Worm (Caenorhabditis elegans) whole organism, L1 larva: ENCODE measurements around the gene luc-7L.

Source experiments
- C16A3.4 ChIP-seq: fragments of 150-350 bp; optimal IDR thresholded peaks from 2 replicates; lab custom pipeline; 2014; ENCODE audit warnings: missing biosample characterization, missing genetic modification characterization
- F16B12.6 ChIP-seq: fragments of 150-350 bp; optimal IDR thresholded peaks from 2 replicates; lab custom pipeline; 2014; ENCODE audit warnings: missing biosample characterization, missing genetic modification characterization
- Y116A8C.19 ChIP-seq: sonication (generic microtip); optimal IDR thresholded peaks from 2 replicates; lab custom pipeline; 2016; ENCODE audit warnings: missing compliant biosample characterization, missing genetic modification characterization, borderline replicate concordance
- alr-1 ChIP-seq: fragments of 200-800 bp; sonication (Bioruptor generic); optimal IDR thresholded peaks from 2 replicates; lab custom pipeline; 2018; ENCODE audit warnings: borderline replicate concordance, mild to moderate bottlenecking, missing genetic modification characterization, missing compliant biosample characterization
- ceh-63 ChIP-seq: fragments of 200-800 bp; sonication (Bioruptor generic); optimal IDR thresholded peaks from 2 replicates; lab custom pipeline; 2018; ENCODE audit warnings: mild to moderate bottlenecking, missing genetic modification characterization, missing compliant biosample characterization
- ceh-8 ChIP-seq: fragments of 200-800 bp; sonication (Bioruptor generic); optimal IDR thresholded peaks from 2 replicates; lab custom pipeline; 2018; ENCODE audit warnings: mild to moderate bottlenecking, missing genetic modification characterization, moderate library complexity, missing compliant biosample characterization
- ceh-82 ChIP-seq, 3 experiments: fragments of 150-350 bp in 1 of 3; sonication (generic microtip) in 2 of 3; optimal IDR thresholded peaks; 2 replicates each; lab custom pipeline; 2014 to 2017; ENCODE audit warnings: missing biosample characterization in 3 of 3, missing genetic modification characterization in 3 of 3
- egl-13 ChIP-seq: sonication (generic microtip); optimal IDR thresholded peaks from 2 replicates; lab custom pipeline; 2016; ENCODE audit warnings: missing genotype, missing genetic modification reagents, missing genetic modification characterization, missing compliant biosample characterization
- egl-27 ChIP-seq, 2 experiments: fragments of 150-350 bp in 1 of 2; sonication (generic microtip); optimal IDR thresholded peaks; 3 replicates each; lab custom pipeline; 2017 to 2018; ENCODE audit warnings: missing biosample characterization in 2 of 2, missing genetic modification characterization in 2 of 2, missing genetic modification reagents in 2 of 2
- fkh-8 ChIP-seq: sonication (generic microtip); optimal IDR thresholded peaks from 2 replicates; lab custom pipeline; 2016; ENCODE audit warnings: mild to moderate bottlenecking, missing genetic modification characterization, missing compliant biosample characterization
- grh-1 ChIP-seq: fragments of 200-800 bp; sonication (Bioruptor generic); IDR thresholded peaks from 2 replicates; pipeline ENCODE4 v1.3.6; 2022; ENCODE audit warnings: missing genetic modification reagents, missing genetic modification characterization, missing compliant biosample characterization
- hlh-4 ChIP-seq: sonication (generic microtip); optimal IDR thresholded peaks from 2 replicates; lab custom pipeline; 2016; ENCODE audit warnings: mild to moderate bottlenecking, missing genetic modification characterization, missing compliant biosample characterization
- hpl-2 ChIP-seq: fragments of 150-350 bp; optimal IDR thresholded peaks from 2 replicates; lab custom pipeline; 2014; ENCODE audit warnings: missing biosample characterization, missing genetic modification reagents, missing genetic modification characterization
- isw-1 ChIP-seq: fragments of 200-800 bp; sonication (Bioruptor generic); IDR thresholded peaks from 2 replicates; pipeline ENCODE4 v1.3.6; 2022; ENCODE audit warnings: missing genetic modification characterization, missing compliant biosample characterization
- lin-13 ChIP-seq: fragments of 150-350 bp; optimal IDR thresholded peaks from 2 replicates; lab custom pipeline; 2014; ENCODE audit warnings: missing biosample characterization, missing genetic modification reagents, missing genetic modification characterization
- lin-14 ChIP-seq: fragments of 200-800 bp; sonication (Bioruptor generic); optimal IDR thresholded peaks from 2 replicates; lab custom pipeline; 2018; ENCODE audit warnings: mild to moderate bottlenecking, missing genetic modification characterization, moderate library complexity, missing compliant biosample characterization
- lin-15B ChIP-seq: fragments of 150-350 bp; sonication (generic microtip); optimal IDR thresholded peaks from 3 replicates; lab custom pipeline; 2014; ENCODE audit warnings: missing biosample characterization, missing genetic modification characterization
- lsy-2 ChIP-seq, 2 experiments: fragments of 150-350 bp; optimal IDR thresholded peaks; 2 replicates each; lab custom pipeline; 2014; ENCODE audit warnings: missing biosample characterization in 2 of 2, missing genetic modification characterization in 2 of 2
- nhr-12 ChIP-seq: sonication (generic microtip); optimal IDR thresholded peaks from 2 replicates; lab custom pipeline; 2017; ENCODE audit warnings: missing biosample characterization, missing genetic modification characterization
- nhr-20 ChIP-seq: sonication (generic microtip); optimal IDR thresholded peaks from 2 replicates; lab custom pipeline; 2016; ENCODE audit warnings: mild to moderate bottlenecking, missing genetic modification characterization, missing compliant biosample characterization
- nhr-237 ChIP-seq: fragments of 150-350 bp; optimal IDR thresholded peaks from 2 replicates; lab custom pipeline; 2014; ENCODE audit warnings: missing biosample characterization, missing genetic modification characterization
- nhr-28 ChIP-seq: fragments of 150-350 bp; optimal IDR thresholded peaks from 2 replicates; lab custom pipeline; 2014; ENCODE audit warnings: missing biosample characterization, missing genetic modification characterization
- nhr-47 ChIP-seq: sonication (generic microtip); optimal IDR thresholded peaks from 2 replicates; lab custom pipeline; 2016; ENCODE audit warnings: mild to moderate bottlenecking, missing genetic modification characterization, moderate library complexity, missing compliant biosample characterization
- nhr-71 ChIP-seq: sonication (generic microtip); optimal IDR thresholded peaks from 2 replicates; lab custom pipeline; 2016; ENCODE audit warnings: mild to moderate bottlenecking, missing genetic modification characterization, moderate library complexity, missing compliant biosample characterization
- nhr-84 ChIP-seq: sonication (generic microtip); optimal IDR thresholded peaks from 2 replicates; lab custom pipeline; 2017; ENCODE audit warnings: missing biosample characterization, missing genetic modification characterization
- pag-3 ChIP-seq: sonication (generic microtip); optimal IDR thresholded peaks from 2 replicates; lab custom pipeline; 2017; ENCODE audit warnings: missing genetic modification characterization, mild to moderate bottlenecking, missing compliant biosample characterization, antibody characterized with exemption, borderline replicate concordance; ENCODE audit not compliant: insufficient read depth
- pax-3 ChIP-seq: fragments of 200-800 bp; sonication (Bioruptor generic); optimal IDR thresholded peaks from 2 replicates; lab custom pipeline; 2018; ENCODE audit warnings: mild to moderate bottlenecking, missing genetic modification characterization, moderate library complexity, missing compliant biosample characterization
- pqm-1 ChIP-seq: sonication (generic microtip); optimal IDR thresholded peaks from 3 replicates; lab custom pipeline; 2017; ENCODE audit warnings: missing biosample characterization, missing genetic modification characterization
- rnt-1 ChIP-seq: sonication (generic microtip); optimal IDR thresholded peaks from 2 replicates; lab custom pipeline; 2016; ENCODE audit warnings: mild to moderate bottlenecking, missing genetic modification characterization, moderate library complexity, missing compliant biosample characterization
- snpc-4 ChIP-seq: fragments of 150-350 bp; optimal IDR thresholded peaks from 2 replicates; lab custom pipeline; 2014; ENCODE audit warnings: missing biosample characterization, missing genetic modification characterization
- snu-23 ChIP-seq: sonication (generic microtip); optimal IDR thresholded peaks from 2 replicates; lab custom pipeline; 2016; ENCODE audit warnings: missing genetic modification characterization, missing compliant biosample characterization
- tbx-2 ChIP-seq: sonication (generic microtip); optimal IDR thresholded peaks from 2 replicates; lab custom pipeline; 2016; ENCODE audit warnings: missing genetic modification characterization, missing compliant biosample characterization
- unc-130 ChIP-seq: fragments of 150-350 bp; optimal IDR thresholded peaks from 2 replicates; lab custom pipeline; 2017; ENCODE audit warnings: missing biosample characterization, missing genetic modification characterization, inconsistent platforms
- unc-62 ChIP-seq: fragments of 150-350 bp; optimal IDR thresholded peaks from 2 replicates; lab custom pipeline; 2014; ENCODE audit warnings: missing biosample characterization, missing genetic modification reagents, missing genetic modification characterization
- vab-15 ChIP-seq: sonication (generic microtip); optimal IDR thresholded peaks from 2 replicates; lab custom pipeline; 2017; ENCODE audit warnings: missing genotype, mild to moderate bottlenecking, missing genetic modification characterization, missing compliant biosample characterization

The luc-7L gene

ce11 chrII:7755116-7755571, 47.9 kb upstream of the luc-7L start, which contains the start of the genes B0228.6 and B0228.1:
TSS of gene B0228.6 (minus strand) at chrII:7755166.
TSS of gene B0228.1 (plus strand) at chrII:7755343.
- TF ChIP-seq Y116A8C.19 (tag; lab: Kevin White, UChicago) (no peak), vab-15 (tag; lab: Kevin White, UChicago) (no peak), C16A3.4 (no peak), lin-15B (no peak), egl-13 (tag; lab: Kevin White, UChicago) (no peak), grh-1 (GFP tag; lab: Robert Waterston, UW) (no peak), pag-3 (tag; lab: Kevin White, UChicago) (no peak), lin-14 (GFP tag; lab: Kevin White, UChicago) (peak; percentile 63), nhr-237 (no peak), tbx-2 (tag; lab: Kevin White, UChicago) (no peak), fkh-8 (tag; lab: Kevin White, UChicago) (peak; percentile 31), pax-3 (tag; lab: Kevin White, UChicago) (no peak), nhr-47 (tag; lab: Kevin White, UChicago) (no peak), egl-27 (tag; optimal IDR thresholded peaks at IDR 0.05; lab: Kevin White, UChicago) (no peak)
- TF ChIP-seq, all 84 proteins: peak for 2

- TF ChIP-seq C16A3.4, result no peak
- no peak for TF ChIP-seq egl-13 (tag; lab: Kevin White, UChicago)
- TF ChIP-seq lin-15B, result no peak
- no peak for TF ChIP-seq hpl-2 (GFP tag; lab: Kevin White, UChicago)
- TF ChIP-seq nhr-84, result no peak
- TF ChIP-seq nhr-20 (tag; lab: Kevin White, UChicago), result no peak
- TF ChIP-seq nhr-28, result no peak
- no peak for TF ChIP-seq pqm-1 (tag; lab: Kevin White, UChicago)
- no peak for TF ChIP-seq Y116A8C.19 (tag; lab: Kevin White, UChicago)
- no peak for TF ChIP-seq lin-13 (GFP tag; lab: Kevin White, UChicago)
- no peak for TF ChIP-seq lin-14 (GFP tag; lab: Kevin White, UChicago)
- TF ChIP-seq isw-1 (GFP tag; lab: Robert Waterston, UW), result no peak
- no peak for TF ChIP-seq nhr-47 (tag; lab: Kevin White, UChicago)
- TF ChIP-seq pax-3 (tag; lab: Kevin White, UChicago), result no peak
- no peak for TF ChIP-seq nhr-12
- no peak for TF ChIP-seq snpc-4
Observed at ce11 chrII:7753500-7753899, 46.2 kb upstream of the luc-7L start, which contains the start of gene trx-1. TSS of gene trx-1 (minus strand) at chrII:7753600.

ce11 chrII:7736725-7737124, 29.4 kb upstream of the luc-7L start:
- no peak for TF ChIP-seq ceh-8 (GFP tag; lab: Kevin White, UChicago)
- TF ChIP-seq ceh-82 (tag; optimal IDR thresholded peaks at IDR 0.05; lab: Kevin White, UChicago), result no peak
- TF ChIP-seq nhr-28, result no peak
- no peak for TF ChIP-seq egl-13 (tag; lab: Kevin White, UChicago)
- no peak for TF ChIP-seq pag-3 (tag; lab: Kevin White, UChicago)
- no peak for TF ChIP-seq lsy-2 (tag; optimal IDR thresholded peaks at IDR 0.05; lab: Kevin White, UChicago)
- TF ChIP-seq nhr-47 (tag; lab: Kevin White, UChicago), result no peak
- TF ChIP-seq alr-1 (tag; lab: Kevin White, UChicago), result no peak
- TF ChIP-seq, all 84 proteins: peak for 0

ce11 chrII:7724603-7725002, 17.3 kb upstream of the luc-7L start, which contains the start of gene cpna-2:
TSS of gene cpna-2 (plus strand) at chrII:7724903.
- no peak for TF ChIP-seq nhr-20 (tag; lab: Kevin White, UChicago)

ce11 chrII:7722784-7723183, 15.5 kb upstream of the luc-7L start:
- TF ChIP-seq hlh-4 (tag; lab: Kevin White, UChicago) (no peak), lsy-2 (tag; optimal IDR thresholded peaks at IDR 0.05; lab: Kevin White, UChicago) (peak in 1 of 2 experiments; percentile 28), nhr-71 (tag; lab: Kevin White, UChicago) (peak; percentile 46), unc-130 (tag; lab: Kevin White, UChicago) (peak; percentile 23), snu-23 (GFP tag; lab: Kevin White, UChicago) (peak; percentile 13), rnt-1 (tag; lab: Kevin White, UChicago) (peak; percentile 53), unc-62 (GFP tag; lab: Kevin White, UChicago) (no peak), F16B12.6 (no peak), lin-14 (GFP tag; lab: Kevin White, UChicago) (peak; percentile 69), ceh-63 (GFP tag; lab: Kevin White, UChicago) (no peak)
